Worm (Caenorhabditis elegans): ENCODE data around the gene Y42G9A.2.

The Y42G9A.2 gene

DNA sequence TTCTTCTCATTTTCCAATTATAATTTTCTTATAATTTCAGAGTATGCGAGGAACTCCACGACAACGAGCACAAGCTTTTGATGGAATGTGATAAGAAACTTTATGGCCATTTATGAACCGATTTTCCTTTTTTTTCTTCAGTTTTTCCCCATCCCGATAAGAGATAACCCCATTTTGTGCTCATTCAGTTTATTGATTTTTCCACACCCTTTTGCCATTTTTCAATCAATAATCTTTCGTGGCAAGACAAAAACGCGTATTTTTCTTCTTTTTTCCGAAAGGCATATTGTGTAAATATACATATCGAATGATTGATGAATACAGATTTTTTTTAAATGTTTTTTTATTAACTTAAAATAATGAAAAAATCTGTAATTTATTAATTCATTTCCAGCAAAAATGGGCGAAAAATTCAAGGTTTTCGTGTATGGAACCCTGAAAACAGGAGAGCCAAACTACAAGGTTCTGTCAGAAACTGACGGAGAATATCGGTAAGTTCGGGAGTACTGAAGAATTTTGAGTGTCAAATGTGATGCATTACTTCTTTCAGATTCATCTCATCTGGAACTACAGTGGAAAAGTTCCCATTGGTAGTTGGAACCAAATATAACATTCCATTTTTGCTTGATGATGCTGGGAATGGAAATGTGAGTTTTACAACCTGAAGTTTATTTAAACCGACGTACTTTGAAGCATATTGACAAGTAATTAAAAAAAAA is 16.4 kb downstream of the Y42G9A.2 start, which contains the start of gene F42A10.9:
Gene F42A10.9, plus strand, starts transcription at position 321 of the 719 bp plus-strand sequence.
- TF ChIP-seq ceh-91 (GFP tag; IDR thresholded peaks at IDR 0.05) (no peak), dpl-1 (GFP tag; optimal IDR thresholded peaks at IDR 0.05) (no peak), zfh-2 (GFP tag; conservative IDR thresholded peaks at IDR 0.05) (no peak), sdz-38 (tag; optimal IDR thresholded peaks at IDR 0.05) (no peak), efl-1 (GFP tag; optimal IDR thresholded peaks at IDR 0.05) (no peak), T26A5.8 (tag; optimal IDR thresholded peaks at IDR 0.05) (no peak), pbrm-1 (GFP tag; IDR thresholded peaks at IDR 0.05) (peak; percentile 38; the same call in 1 of the 2 replicates), ceh-40 (GFP tag; IDR thresholded peaks at IDR 0.05) (no peak), F37B4.10 (GFP tag; IDR thresholded peaks at IDR 0.05) (no peak), unc-62 (GFP tag; optimal IDR thresholded peaks at IDR 0.05) (no peak), B0035.1 (tag; optimal IDR thresholded peaks at IDR 0.05) (no peak), ama-1 (optimal IDR thresholded peaks at IDR 0.05) (peak; percentile 35), ama-1 (GFP tag; optimal IDR thresholded peaks at IDR 0.05) (peak in 1 of 2 experiments; percentile 2), madf-3 (GFP tag; IDR thresholded peaks at IDR 0.05) (no peak), hlh-26 (GFP tag; conservative IDR thresholded peaks at IDR 0.05) (no peak), lin-26 (GFP tag; IDR thresholded peaks at IDR 0.05) (no peak), somi-1 (GFP tag; optimal IDR thresholded peaks at IDR 0.05) (no peak), lin-35 (GFP tag; optimal IDR thresholded peaks at IDR 0.05) (no peak), ZK185.1 (tag; optimal IDR thresholded peaks at IDR 0.05; ENCODE audit: poor library complexity, severe bottlenecking) (peak; percentile 16), snpc-3.4 (tag; optimal IDR thresholded peaks at IDR 0.05) (no peak), ztf-26 (tag; optimal IDR thresholded peaks at IDR 0.05) (no peak), F33H1.4 (GFP tag; IDR thresholded peaks at IDR 0.05) (no peak), tbx-9 (tag; optimal IDR thresholded peaks at IDR 0.05; ENCODE audit: borderline replicate concordance) (no peak), cebp-1 (GFP tag; IDR thresholded peaks at IDR 0.05) (no peak), cebp-1 (tag; optimal IDR thresholded peaks at IDR 0.05) (peak; percentile 59), Y79H2A.3 (GFP tag; conservative IDR thresholded peaks at IDR 0.05) (no peak), nfya-2 (GFP tag; IDR thresholded peaks at IDR 0.05) (no peak), F52B5.7 (tag; optimal IDR thresholded peaks at IDR 0.05) (peak; percentile 55), rcor-1 (GFP tag; IDR thresholded peaks at IDR 0.05) (no peak), dox-1 (GFP tag; IDR thresholded peaks at IDR 0.05) (no peak), nfya-1 (tag; optimal IDR thresholded peaks at IDR 0.05; ENCODE audit: borderline replicate concordance, insufficient read depth) (no peak), T07F8.4 (tag; optimal IDR thresholded peaks at IDR 0.05) (peak; percentile 9), hlh-12 (tag; optimal IDR thresholded peaks at IDR 0.05) (no peak), die-1 (tag; optimal IDR thresholded peaks at IDR 0.05) (no peak), ztf-6 (GFP tag; IDR thresholded peaks at IDR 0.05) (no peak), ceh-100 (GFP tag; IDR thresholded peaks at IDR 0.05) (no peak), ztf-25 (GFP tag; IDR thresholded peaks at IDR 0.05) (no peak), snpc-4 (GFP tag; optimal IDR thresholded peaks at IDR 0.05) (no peak), snpc-4 (tag; optimal IDR thresholded peaks at IDR 0.05) (peak in 1 of 4 experiments; percentile 36), mxl-1 (tag; optimal IDR thresholded peaks at IDR 0.05) (no peak), atf-7 (tag; optimal IDR thresholded peaks at IDR 0.05) (no peak), ceh-79 (tag; optimal IDR thresholded peaks at IDR 0.05) (no peak), lsy-27 (tag; optimal IDR thresholded peaks at IDR 0.05; ENCODE audit: borderline replicate concordance, insufficient read depth) (no peak), tlf-1 (GFP tag; optimal IDR thresholded peaks at IDR 0.05) (peak; percentile 47), ztf-28 (GFP tag; IDR thresholded peaks at IDR 0.05) (no peak), snpc-1.1 (tag; optimal IDR thresholded peaks at IDR 0.05; ENCODE audit: insufficient read depth) (no peak), F49E8.2 (tag; optimal IDR thresholded peaks at IDR 0.05; ENCODE audit: insufficient read depth) (no peak), C06A6.2 (GFP tag; conservative IDR thresholded peaks at IDR 0.05) (no peak)

Data from whole organism, young adult.